Fruit fly (Drosophila melanogaster): ENCODE results near the gene GAA1.

GAA1 gene

DNA sequence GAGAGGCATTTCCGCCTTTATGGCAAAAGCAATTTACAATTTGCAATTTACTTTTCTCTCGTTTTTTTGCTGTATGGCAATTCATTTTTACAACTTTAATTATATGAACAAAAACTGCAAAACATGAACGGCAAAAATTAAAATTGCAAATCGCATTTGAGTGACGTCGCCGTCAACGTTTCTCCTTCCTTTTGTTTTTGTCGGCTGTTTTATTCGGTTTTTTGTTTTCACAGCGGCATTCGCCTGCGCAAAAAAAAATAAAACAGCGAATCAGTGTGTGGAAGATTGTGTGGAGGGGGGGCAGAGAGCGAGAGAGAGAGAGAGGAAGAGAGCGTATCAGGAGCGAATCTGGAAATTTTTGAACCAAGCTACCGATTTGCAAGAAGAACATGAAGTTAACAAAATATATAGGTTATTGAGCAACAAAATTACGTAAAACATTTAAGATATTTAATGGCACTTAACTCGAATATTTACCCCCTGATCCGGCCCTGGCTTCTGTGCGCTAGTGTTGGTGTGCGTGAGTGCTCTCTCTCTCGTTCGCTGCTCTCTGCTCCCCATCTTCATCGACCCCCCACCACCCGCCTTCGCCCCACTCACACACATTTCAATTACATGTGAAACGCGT lies 45.5 kb upstream of the GAA1 start (continued):
- peak; percentile 96 for TF ChIP-seq CG15601 (tag; optimal IDR thresholded peaks at IDR 0.05)
- TF ChIP-seq Dref (GFP tag; IDR thresholded peaks at IDR 0.05): peak; percentile 55
- peak; percentile 96 for TF ChIP-seq MTF-1 (GFP tag; optimal IDR thresholded peaks at IDR 0.05; ENCODE audit: borderline replicate concordance)
- peak; percentile 100 for TF ChIP-seq ken (GFP tag; IDR thresholded peaks at IDR 0.05)
- peak; percentile 98 for TF ChIP-seq Atf3 (GFP tag; optimal IDR thresholded peaks at IDR 0.05)
- peak; percentile 100 for TF ChIP-seq Aef1 (GFP tag; IDR thresholded peaks at IDR 0.05)
- peak; percentile 98 for TF ChIP-seq CG12299 (tag; optimal IDR thresholded peaks at IDR 0.05)
- TF ChIP-seq onecut (GFP tag; IDR thresholded peaks at IDR 0.05): peak; percentile 97
- TF ChIP-seq Nf-YC (tag; optimal IDR thresholded peaks at IDR 0.05): peak; percentile 90
- TF ChIP-seq Oli (tag; optimal IDR thresholded peaks at IDR 0.05): peak; percentile 99
- peak; percentile 98 for TF ChIP-seq slp2 (GFP tag; optimal IDR thresholded peaks at IDR 0.05)
- TF ChIP-seq CG10959 (GFP tag; IDR thresholded peaks at IDR 0.05): peak; percentile 99
- peak; percentile 93 for TF ChIP-seq CG2202 (tag; optimal IDR thresholded peaks at IDR 0.05)
- peak; percentile 91 for TF ChIP-seq CG15696 (tag; optimal IDR thresholded peaks at IDR 0.05)
- TF ChIP-seq vfl (GFP tag; optimal IDR thresholded peaks at IDR 0.05): peak; percentile 95
- TF ChIP-seq Hand (GFP tag; optimal IDR thresholded peaks at IDR 0.05): peak; percentile 97
- peak; percentile 97 for TF ChIP-seq CG6683 (GFP tag; optimal IDR thresholded peaks at IDR 0.05)
- peak; percentile 90 for TF ChIP-seq CG42726 (GFP tag; IDR thresholded peaks at IDR 0.05; ENCODE audit: partially characterized antibody)
- peak; percentile 98 for TF ChIP-seq NC2α (GFP tag; optimal IDR thresholded peaks at IDR 0.05)
- peak; percentile 98 for TF ChIP-seq CG8765 (GFP tag; IDR thresholded peaks at IDR 0.05)
- peak; percentile 91 for TF ChIP-seq CG9437 (GFP tag; optimal IDR thresholded peaks at IDR 0.05)
- TF ChIP-seq esg (GFP tag; conservative IDR thresholded peaks at IDR 0.05): peak; percentile 99
- TF ChIP-seq zen (tag; optimal IDR thresholded peaks at IDR 0.05): peak; percentile 97
- TF ChIP-seq CG9727 (GFP tag; optimal IDR thresholded peaks at IDR 0.05): peak; percentile 96
- peak; percentile 88 for TF ChIP-seq CG10321 (GFP tag; IDR thresholded peaks at IDR 0.05)
- peak; percentile 98 for TF ChIP-seq CG18619 (GFP tag; optimal IDR thresholded peaks at IDR 0.05)
- peak; percentile 100 for TF ChIP-seq Rfx (GFP tag; IDR thresholded peaks at IDR 0.05)
- TF ChIP-seq CG4617 (GFP tag; optimal IDR thresholded peaks at IDR 0.05; ENCODE audit: borderline replicate concordance): peak; percentile 99
- TF ChIP-seq wek (GFP tag; optimal IDR thresholded peaks at IDR 0.05): peak; percentile 93
- TF ChIP-seq ap (GFP tag; IDR thresholded peaks at IDR 0.05): peak; percentile 99
- peak; percentile 95 for TF ChIP-seq Vsx1 (GFP tag; optimal IDR thresholded peaks at IDR 0.05)
- peak; percentile 97 for TF ChIP-seq CG9876 (GFP tag; optimal IDR thresholded peaks at IDR 0.05)
- TF ChIP-seq danr (GFP tag; IDR thresholded peaks at IDR 0.05): peak; percentile 99
- TF ChIP-seq row (GFP tag; IDR thresholded peaks at IDR 0.05): peak; percentile 100
- peak; percentile 83 for TF ChIP-seq ac (GFP tag; optimal IDR thresholded peaks at IDR 0.05)
- peak; percentile 99 for TF ChIP-seq nmo (GFP tag; optimal IDR thresholded peaks at IDR 0.05)
- peak; percentile 100 for TF ChIP-seq Ptx1 (GFP tag; IDR thresholded peaks at IDR 0.05)
- peak; percentile 100 for TF ChIP-seq Taf1 (GFP tag; IDR thresholded peaks at IDR 0.05)
- TF ChIP-seq CG31224 (GFP tag; IDR thresholded peaks at IDR 0.05): peak; percentile 97
- peak; percentile 96 for TF ChIP-seq nerfin-1 (tag; optimal IDR thresholded peaks at IDR 0.05)
- TF ChIP-seq CG7839 (tag; optimal IDR thresholded peaks at IDR 0.05): peak; percentile 99
- peak; percentile 99 for TF ChIP-seq CG13624 (GFP tag; optimal IDR thresholded peaks at IDR 0.05)
- TF ChIP-seq gcm2 (GFP tag; optimal IDR thresholded peaks at IDR 0.05): peak; percentile 98
- peak; percentile 98 for TF ChIP-seq ewg (GFP tag; optimal IDR thresholded peaks at IDR 0.05)
- peak; percentile 99 for TF ChIP-seq nom (GFP tag; optimal IDR thresholded peaks at IDR 0.05)
- TF ChIP-seq CG8944 (GFP tag; optimal IDR thresholded peaks at IDR 0.05): peak; percentile 99
- peak; percentile 100 for TF ChIP-seq HLH3B (GFP tag; IDR thresholded peaks at IDR 0.05)
- TF ChIP-seq wor (GFP tag; IDR thresholded peaks at IDR 0.05): peak; percentile 98
- peak; percentile 98 for TF ChIP-seq ham (GFP tag; IDR thresholded peaks at IDR 0.05)
- TF ChIP-seq CG14710 (tag; optimal IDR thresholded peaks at IDR 0.05): peak; percentile 94

Measured in whole organism, embryonic.